Fruit fly (Drosophila melanogaster): Measurements from ENCODE around the gene Gmap.

Gene Gmap

dm6 chrX:15465410-15465809 lies 21.3 kb upstream of the Gmap start:
- peak; percentile 80 for TF ChIP-seq CG1621 (tag; optimal IDR thresholded peaks at IDR 0.05)
- no peak for TF ChIP-seq fkh (GFP tag; optimal IDR thresholded peaks at IDR 0.05)
- no peak for TF ChIP-seq CG11902 (GFP tag; optimal IDR thresholded peaks at IDR 0.05)
- no peak for TF ChIP-seq CG8119 (GFP tag; IDR thresholded peaks at IDR 0.05)
- TF ChIP-seq Sox15 (GFP tag; optimal IDR thresholded peaks at IDR 0.05), result no peak
- TF ChIP-seq CG6276 (GFP tag; optimal IDR thresholded peaks at IDR 0.05), result no peak
- no peak for TF ChIP-seq cyc (GFP tag; optimal IDR thresholded peaks at IDR 0.05)
- TF ChIP-seq pdm3 (GFP tag; optimal IDR thresholded peaks at IDR 0.05), result no peak
- no peak for TF ChIP-seq Smox (GFP tag; optimal IDR thresholded peaks at IDR 0.05)
- TF ChIP-seq spab (GFP tag; optimal IDR thresholded peaks at IDR 0.05), result no peak
- no peak for TF ChIP-seq topi (GFP tag; optimal IDR thresholded peaks at IDR 0.05)
- TF ChIP-seq eg (GFP tag; IDR thresholded peaks at IDR 0.05), result peak; percentile 37; the same call in 1 of the 3 replicates
- TF ChIP-seq svp (GFP tag), result no peak
- no peak for TF ChIP-seq CG9139 (GFP tag; optimal IDR thresholded peaks at IDR 0.05)
- TF ChIP-seq CG6163 (GFP tag; IDR thresholded peaks at IDR 0.05), result peak; percentile 39; the same call in 1 of the 3 replicates
- TF ChIP-seq ss (GFP tag; optimal IDR thresholded peaks at IDR 0.05), result no peak
- TF ChIP-seq Lpt (GFP tag; optimal IDR thresholded peaks at IDR 0.05), result no peak
- TF ChIP-seq CG4318 (GFP tag; optimal IDR thresholded peaks at IDR 0.05), result no peak
- TF ChIP-seq achi (GFP tag; optimal IDR thresholded peaks at IDR 0.05), result no peak

- no peak for TF ChIP-seq CG9139 (GFP tag; optimal IDR thresholded peaks at IDR 0.05)
- no peak for TF ChIP-seq CG11902 (GFP tag; optimal IDR thresholded peaks at IDR 0.05)
- TF ChIP-seq Ets96B (tag; optimal IDR thresholded peaks at IDR 0.05), result no peak
- TF ChIP-seq lz (GFP tag; optimal IDR thresholded peaks at IDR 0.05), result no peak
- TF ChIP-seq acj6 (GFP tag; optimal IDR thresholded peaks at IDR 0.05), result no peak
- TF ChIP-seq CG8319 (GFP tag; optimal IDR thresholded peaks at IDR 0.05), result no peak
- no peak for TF ChIP-seq Smox (GFP tag; optimal IDR thresholded peaks at IDR 0.05)
- TF ChIP-seq net (GFP tag; optimal IDR thresholded peaks at IDR 0.05), result no peak
- no peak for TF ChIP-seq Eip78C (GFP tag)
Measured at dm6 chrX:15467402-15467941, 19.2 kb upstream of the Gmap start, which contains the start of the genes CG15642 and CG15641. Gene CG15642, minus strand, starts transcription at chrX:15467757. Gene CG15641, plus strand, starts transcription at chrX:15467891.

dm6 chrX:15471904-15472303 lies 14.8 kb upstream of the Gmap start, which contains the start of the genes Grip128 and Alg14:
Gene Grip128, minus strand, starts transcription at chrX:15472119.
Gene Alg14, plus strand, starts transcription at chrX:15472164.
- TF ChIP-seq dsx (GFP tag; optimal IDR thresholded peaks at IDR 0.05; ENCODE audit: poor library complexity, severe bottlenecking), result no peak
- TF ChIP-seq CG32006 (GFP tag; optimal IDR thresholded peaks at IDR 0.05), result no peak
- TF ChIP-seq cyc (GFP tag; optimal IDR thresholded peaks at IDR 0.05), result no peak
- TF ChIP-seq CG7368 (GFP tag; optimal IDR thresholded peaks at IDR 0.05), result no peak
- no peak for TF ChIP-seq achi (GFP tag; optimal IDR thresholded peaks at IDR 0.05)
- TF ChIP-seq CG8319 (GFP tag; optimal IDR thresholded peaks at IDR 0.05), result no peak
- no peak for TF ChIP-seq CG9139 (GFP tag; optimal IDR thresholded peaks at IDR 0.05)
- TF ChIP-seq Smox (GFP tag; optimal IDR thresholded peaks at IDR 0.05), result no peak
- no peak for TF ChIP-seq Hr38 (GFP tag; optimal IDR thresholded peaks at IDR 0.05)
- TF ChIP-seq CG3919 (GFP tag; optimal IDR thresholded peaks at IDR 0.05), result no peak
- no peak for TF ChIP-seq net (GFP tag; optimal IDR thresholded peaks at IDR 0.05)
- no peak for TF ChIP-seq Eip75B (GFP tag; optimal IDR thresholded peaks at IDR 0.05)
- no peak for TF ChIP-seq CG11294 (GFP tag; IDR thresholded peaks at IDR 0.05)
- no peak for TF ChIP-seq CG6808 (GFP tag; optimal IDR thresholded peaks at IDR 0.05)
- no peak for TF ChIP-seq dac (GFP tag; optimal IDR thresholded peaks at IDR 0.05)
- no peak for TF ChIP-seq CG15336 (GFP tag; IDR thresholded peaks at IDR 0.05)
- TF ChIP-seq fkh (GFP tag; optimal IDR thresholded peaks at IDR 0.05), result no peak
- no peak for TF ChIP-seq Blimp-1 (GFP tag; optimal IDR thresholded peaks at IDR 0.05)
- TF ChIP-seq pdm3 (GFP tag; optimal IDR thresholded peaks at IDR 0.05), result no peak
- TF ChIP-seq Eip78C (GFP tag), result no peak

- 0 out of 3 replicates have a peak, but pooled peaks have one; percentile 22 for TF ChIP-seq eg (GFP tag; IDR thresholded peaks at IDR 0.05)
- TF ChIP-seq svp (GFP tag), result no peak
Measured at dm6 chrX:15475367-15475789, 11.3 kb upstream of the Gmap start, which contains the start of gene mh. Gene mh, minus strand, starts transcription at chrX:15475400.
